Worm (Caenorhabditis elegans) whole organism, early embryonic: ENCODE data around the gene hot-6.

Source experiments
- ama-1 ChIP-seq: fragments of 150-350 bp; optimal IDR thresholded peaks from 2 replicates; lab custom pipeline; 2014
- ceh-13 ChIP-seq: fragments of 200-800 bp; sonication (Bioruptor generic); optimal IDR thresholded peaks from 2 replicates; lab custom pipeline; 2018; ENCODE audit warnings: mild to moderate bottlenecking, missing genetic modification characterization, missing compliant biosample characterization
- pes-1 ChIP-seq: fragments of 200-800 bp; sonication (Bioruptor generic); IDR thresholded peaks from 2 replicates; pipeline ENCODE4 v1.3.6; 2022; ENCODE audit warnings: missing genetic modification reagents, missing genetic modification characterization, missing compliant biosample characterization

- TF ChIP-seq ama-1 = no peak
- TF ChIP-seq pes-1 = no peak
- TF ChIP-seq ceh-13 (GFP tag; lab: Kevin White, UChicago) = no peak
Observed at ce11 chrV:11022817-11023216, at the start of gene hot-6, which contains the start of gene C13G3.12.
